Fruit fly (Drosophila melanogaster): Measurements from ENCODE around the gene wor.

wor gene

dm6 chr2L:15386749-15387148 is 38.6 kb downstream of the wor start:
- TF ChIP-seq CG8478 (optimal IDR thresholded peaks at IDR 0.05) = no peak

- TF ChIP-seq pan (optimal IDR thresholded peaks at IDR 0.05) (no peak), Dll (optimal IDR thresholded peaks at IDR 0.05) (no peak), psq (optimal IDR thresholded peaks at IDR 0.05) (no peak), EcR (GFP tag; optimal IDR thresholded peaks at IDR 0.05) (no peak), usp (GFP tag; optimal IDR thresholded peaks at IDR 0.05) (no peak), CG8478 (optimal IDR thresholded peaks at IDR 0.05) (no peak)
Observed at dm6 chr2L:15386075-15386474, 39.3 kb downstream of the wor start.

dm6 chr2L:15385340-15385739 is 40.0 kb downstream of the wor start:
- TF ChIP-seq usp (GFP tag; optimal IDR thresholded peaks at IDR 0.05) (no peak), CG8478 (optimal IDR thresholded peaks at IDR 0.05) (no peak), EcR (GFP tag; optimal IDR thresholded peaks at IDR 0.05) (no peak)

- TF ChIP-seq EcR (GFP tag; optimal IDR thresholded peaks at IDR 0.05) (no peak), psq (optimal IDR thresholded peaks at IDR 0.05) (no peak), Dll (optimal IDR thresholded peaks at IDR 0.05) (no peak), CG8478 (optimal IDR thresholded peaks at IDR 0.05) (no peak), usp (GFP tag; optimal IDR thresholded peaks at IDR 0.05) (no peak), pan (optimal IDR thresholded peaks at IDR 0.05) (no peak)
Observed at dm6 chr2L:15383026-15383575, 42.3 kb downstream of the wor start.
